Fruit fly (Drosophila melanogaster) whole organism, prepupa: ENCODE data around the gene Sodh2.

ENCODE experiments used
- Blimp-1 ChIP-seq: fragments of 200-800 bp; sonication (Bioruptor generic); optimal IDR thresholded peaks from 3 replicates; lab custom pipeline; 2017; ENCODE audit warnings: missing biosample characterization, missing genetic modification characterization, mild to moderate bottlenecking, moderate library complexity, missing genetic modification reagents
- CG10669 ChIP-seq: fragments of 200-800 bp; sonication (Bioruptor generic); optimal IDR thresholded peaks from 3 replicates; lab custom pipeline; 2018; ENCODE audit warnings: missing biosample characterization, mild to moderate bottlenecking, missing genetic modification characterization, moderate library complexity
- CG11294 ChIP-seq: fragments of 200-800 bp; sonication (Bioruptor generic); IDR thresholded peaks from 2 replicates; pipeline ENCODE4 v1.3.6; 2022; ENCODE audit warnings: missing biosample characterization, missing genetic modification characterization
- CG11762 ChIP-seq: fragments of 200-800 bp; sonication (Bioruptor generic); optimal IDR thresholded peaks from 3 replicates; lab custom pipeline; 2016; ENCODE audit warnings: missing biosample characterization, missing genetic modification characterization; ENCODE audit not compliant: insufficient read depth
- CG11902 ChIP-seq: fragments of 200-800 bp; sonication (Bioruptor generic); optimal IDR thresholded peaks from 3 replicates; lab custom pipeline; 2016; ENCODE audit warnings: missing biosample characterization, missing genetic modification characterization
- CG15336 ChIP-seq: fragments of 200-800 bp; sonication (Bioruptor generic); IDR thresholded peaks from 2 replicates; pipeline ENCODE4 v1.3.6; 2022; ENCODE audit warnings: missing biosample characterization, missing genetic modification characterization
- CG1621 ChIP-seq: fragments of 200-800 bp; sonication (Bioruptor generic); optimal IDR thresholded peaks from 3 replicates; lab custom pipeline; 2018; ENCODE audit warnings: missing biosample characterization, mild to moderate bottlenecking, missing genetic modification characterization
- CG16779 ChIP-seq: fragments of 200-800 bp; sonication (Bioruptor generic); optimal IDR thresholded peaks from 3 replicates; lab custom pipeline; 2017; ENCODE audit warnings: missing biosample characterization, mild to moderate bottlenecking, missing genetic modification characterization
- CG3032 ChIP-seq: fragments of 200-800 bp; optimal IDR thresholded peaks from 2 replicates; lab custom pipeline; 2019; ENCODE audit warnings: missing biosample characterization, mild to moderate bottlenecking, missing genetic modification characterization, moderate library complexity
- CG3919 ChIP-seq: fragments of 200-800 bp; sonication (Bioruptor generic); optimal IDR thresholded peaks from 3 replicates; lab custom pipeline; 2016; ENCODE audit warnings: missing biosample characterization, missing genetic modification characterization
- CG6163 ChIP-seq: fragments of 200-800 bp; sonication (Bioruptor generic); IDR thresholded peaks from 3 replicates; pipeline ENCODE4 v1.3.6; 2022; ENCODE audit warnings: missing biosample characterization, missing genetic modification characterization
- CG6276 ChIP-seq: fragments of 200-800 bp; sonication (Bioruptor generic); optimal IDR thresholded peaks from 2 replicates; lab custom pipeline; 2017; ENCODE audit warnings: missing biosample characterization, mild to moderate bottlenecking, missing genetic modification characterization
- CG6792 ChIP-seq: fragments of 200-800 bp; sonication (Bioruptor generic); optimal IDR thresholded peaks from 3 replicates; lab custom pipeline; 2016; ENCODE audit warnings: missing biosample characterization, missing genetic modification characterization
- CG6808 ChIP-seq: fragments of 200-800 bp; sonication (Bioruptor generic); optimal IDR thresholded peaks from 3 replicates; lab custom pipeline; 2017; ENCODE audit warnings: missing biosample characterization, missing genetic modification characterization, mild to moderate bottlenecking, moderate library complexity, missing genetic modification reagents
- CG6854 ChIP-seq: fragments of 200-800 bp; sonication (Bioruptor generic); optimal IDR thresholded peaks from 2 replicates; lab custom pipeline; 2017; ENCODE audit warnings: missing biosample characterization, mild to moderate bottlenecking, missing genetic modification characterization
- CG7368 ChIP-seq: fragments of 200-800 bp; sonication (Bioruptor generic); optimal IDR thresholded peaks from 3 replicates; lab custom pipeline; 2016; ENCODE audit warnings: missing biosample characterization, missing genetic modification characterization
- CG8119 ChIP-seq: fragments of 200-800 bp; sonication (Bioruptor generic); IDR thresholded peaks from 3 replicates; pipeline ENCODE4 v1.3.6; 2022; ENCODE audit warnings: missing biosample characterization, missing genetic modification characterization
- CG8632 ChIP-seq: fragments of 200-800 bp; sonication (Bioruptor generic); optimal IDR thresholded peaks from 3 replicates; lab custom pipeline; 2016; ENCODE audit warnings: missing biosample characterization, missing genetic modification characterization
- CG9139 ChIP-seq: fragments of 200-800 bp; sonication (Bioruptor generic); optimal IDR thresholded peaks from 3 replicates; lab custom pipeline; 2017; ENCODE audit warnings: missing biosample characterization, mild to moderate bottlenecking, missing genetic modification characterization
- Eip75B ChIP-seq: fragments of 200-800 bp; sonication (Bioruptor generic); optimal IDR thresholded peaks from 3 replicates; lab custom pipeline; 2016; ENCODE audit warnings: missing biosample characterization, missing genetic modification characterization
- Eip78C ChIP-seq: fragments of 200-800 bp; sonication (Bioruptor generic); peaks from one replicate; lab custom pipeline; 2016; ENCODE audit warnings: missing biosample characterization, missing genetic modification characterization
- Eip93F ChIP-seq: fragments of 200-800 bp; sonication (Bioruptor generic); optimal IDR thresholded peaks from 2 replicates; lab custom pipeline; 2016; ENCODE audit warnings: missing biosample characterization, mild to moderate bottlenecking, missing genetic modification characterization
- Ets21C ChIP-seq: fragments of 200-800 bp; sonication (Bioruptor generic); optimal IDR thresholded peaks from 3 replicates; lab custom pipeline; 2016; ENCODE audit warnings: missing biosample characterization, missing genetic modification characterization
- Ets96B ChIP-seq: fragments of 200-800 bp; optimal IDR thresholded peaks from 2 replicates; lab custom pipeline; 2019; ENCODE audit warnings: missing biosample characterization, mild to moderate bottlenecking, missing genetic modification characterization, moderate library complexity
- Gug ChIP-seq: fragments of 200-800 bp; sonication (Bioruptor generic); IDR thresholded peaks from 2 replicates; pipeline ENCODE4 v1.3.6; 2022; ENCODE audit warnings: missing biosample characterization, missing genetic modification characterization
- Hr38 ChIP-seq: sonication (Bioruptor generic); optimal IDR thresholded peaks from 2 replicates; lab custom pipeline; 2016; ENCODE audit warnings: missing biosample characterization, missing genetic modification characterization
- Hr39 ChIP-seq: fragments of 200-800 bp; sonication (Bioruptor generic); optimal IDR thresholded peaks from 2 replicates; lab custom pipeline; 2016; ENCODE audit warnings: missing biosample characterization, missing genetic modification characterization
- Hr4 ChIP-seq: fragments of 200-800 bp; sonication (Bioruptor generic); optimal IDR thresholded peaks from 3 replicates; lab custom pipeline; 2016; ENCODE audit warnings: missing biosample characterization, missing genetic modification characterization
- Lpt ChIP-seq: fragments of 200-800 bp; sonication (Bioruptor generic); optimal IDR thresholded peaks from 3 replicates; lab custom pipeline; 2016; ENCODE audit warnings: missing biosample characterization, missing genetic modification characterization
- Met ChIP-seq: fragments of 200-800 bp; sonication (Bioruptor generic); optimal IDR thresholded peaks from 3 replicates; lab custom pipeline; 2016; ENCODE audit warnings: missing biosample characterization, missing genetic modification characterization
- Smox ChIP-seq: fragments of 200-800 bp; sonication (Bioruptor generic); optimal IDR thresholded peaks from 3 replicates; lab custom pipeline; 2016; ENCODE audit warnings: missing biosample characterization, missing genetic modification characterization
- Sox14 ChIP-seq: fragments of 200-800 bp; sonication (Bioruptor generic); optimal IDR thresholded peaks from 3 replicates; lab custom pipeline; 2016; ENCODE audit warnings: missing biosample characterization, missing genetic modification characterization
- Sox15 ChIP-seq: fragments of 200-800 bp; sonication (Bioruptor generic); optimal IDR thresholded peaks from 3 replicates; lab custom pipeline; 2016; ENCODE audit warnings: missing biosample characterization, missing genetic modification characterization
- achi ChIP-seq: fragments of 200-800 bp; sonication (Bioruptor generic); optimal IDR thresholded peaks from 3 replicates; lab custom pipeline; 2016; ENCODE audit warnings: missing biosample characterization, missing genetic modification characterization
- acj6 ChIP-seq: fragments of 200-800 bp; sonication (Bioruptor generic); optimal IDR thresholded peaks from 3 replicates; lab custom pipeline; 2016; ENCODE audit warnings: missing biosample characterization, missing genetic modification characterization
- cyc ChIP-seq: fragments of 200-800 bp; sonication (Bioruptor generic); optimal IDR thresholded peaks from 3 replicates; lab custom pipeline; 2016; ENCODE audit warnings: missing biosample characterization, missing genetic modification characterization
- dsx ChIP-seq: fragments of 200-800 bp; optimal IDR thresholded peaks from 3 replicates; lab custom pipeline; 2019; ENCODE audit warnings: missing biosample characterization, mild to moderate bottlenecking, missing genetic modification characterization, moderate library complexity; ENCODE audit not compliant: poor library complexity, severe bottlenecking
- eg ChIP-seq: fragments of 200-800 bp; sonication (Bioruptor generic); IDR thresholded peaks from 3 replicates; pipeline ENCODE4 v1.3.6; 2022; ENCODE audit warnings: missing biosample characterization, missing genetic modification characterization
- esn ChIP-seq: fragments of 200-800 bp; sonication (Bioruptor generic); optimal IDR thresholded peaks from 2 replicates; lab custom pipeline; 2016; ENCODE audit warnings: missing biosample characterization, mild to moderate bottlenecking, missing genetic modification characterization, moderate library complexity
- fd59A ChIP-seq: fragments of 200-800 bp; sonication (Bioruptor generic); optimal IDR thresholded peaks from 2 replicates; lab custom pipeline; 2017; ENCODE audit warnings: missing biosample characterization, mild to moderate bottlenecking, missing genetic modification characterization, missing genetic modification reagents
- fd85E ChIP-seq: fragments of 200-800 bp; sonication (Bioruptor generic); optimal IDR thresholded peaks from 3 replicates; lab custom pipeline; 2016; ENCODE audit warnings: missing biosample characterization, missing genetic modification characterization
- fkh ChIP-seq: fragments of 200-800 bp; sonication (Bioruptor generic); optimal IDR thresholded peaks from 3 replicates; lab custom pipeline; 2017; ENCODE audit warnings: missing biosample characterization, mild to moderate bottlenecking, missing genetic modification characterization, moderate library complexity
- lz ChIP-seq: fragments of 200-800 bp; sonication (Bioruptor generic); optimal IDR thresholded peaks from 3 replicates; lab custom pipeline; 2016; ENCODE audit warnings: missing biosample characterization, missing genetic modification characterization
- net ChIP-seq: fragments of 200-800 bp; sonication (Bioruptor generic); optimal IDR thresholded peaks from 3 replicates; lab custom pipeline; 2016; ENCODE audit warnings: missing biosample characterization, missing genetic modification characterization
- salr ChIP-seq, 2 experiments: fragments of 200-800 bp; sonication (Bioruptor generic); optimal IDR thresholded peaks; 3 replicates each; lab custom pipeline; 2016 to 2018; ENCODE audit warnings: missing biosample characterization in 2 of 2, missing genetic modification characterization in 2 of 2, mild to moderate bottlenecking in 1 of 2
- ss ChIP-seq, 2 experiments: fragments of 200-800 bp; sonication (Bioruptor generic); optimal IDR thresholded peaks; 2 replicates in 1 of 2; 3 replicates in 1 of 2; lab custom pipeline; 2017 to 2018; ENCODE audit warnings: mild to moderate bottlenecking in 2 of 2, missing biosample characterization in 2 of 2, missing genetic modification characterization in 2 of 2, moderate library complexity in 1 of 2
- svp ChIP-seq: fragments of 200-800 bp; sonication (Bioruptor generic); peaks from one replicate; lab custom pipeline; 2016; ENCODE audit warnings: missing biosample characterization, missing genetic modification characterization
- vri ChIP-seq: fragments of 200-800 bp; sonication (Bioruptor generic); optimal IDR thresholded peaks from 3 replicates; lab custom pipeline; 2016; ENCODE audit warnings: missing biosample characterization, mild to moderate bottlenecking, missing genetic modification characterization

Sodh2 gene

dm6 chr3R:10829746-10830145, 46.4 kb upstream of the Sodh2 start (continued):
- TF ChIP-seq CG10669 (GFP tag; lab: Kevin White, UChicago) (peak; percentile 69), Gug (GFP tag; lab: Robert Waterston, UW) (no peak), Eip93F (GFP tag; lab: Kevin White, UChicago) (no peak), ss (GFP tag; optimal IDR thresholded peaks at IDR 0.05; lab: Kevin White, UChicago) (peak; percentile 55 to 61), dsx (GFP tag; lab: Kevin White, UChicago) (peak; percentile 45)

- peak; percentile 60 for TF ChIP-seq acj6
- TF ChIP-seq salr (GFP tag; optimal IDR thresholded peaks at IDR 0.05; lab: Kevin White, UChicago) = peak; percentile 37 to 86
- peak; percentile 88 for TF ChIP-seq Gug (GFP tag; lab: Robert Waterston, UW)
- TF ChIP-seq fd85E (GFP tag; lab: Kevin White, UChicago) = peak; percentile 4
- TF ChIP-seq Smox (GFP tag; lab: Kevin White, UChicago) = no peak
- peak; percentile 87 for TF ChIP-seq CG11762
- no peak for TF ChIP-seq Blimp-1 (GFP tag; lab: Kevin White, UChicago)
- peak; percentile 43 for TF ChIP-seq cyc (GFP tag; lab: Kevin White, UChicago)
- TF ChIP-seq CG6854 (GFP tag; lab: Kevin White, UChicago) = no peak
- TF ChIP-seq CG6808 (GFP tag; lab: Kevin White, UChicago) = peak; percentile 93
- TF ChIP-seq dsx (GFP tag; lab: Kevin White, UChicago) = peak; percentile 90
- TF ChIP-seq CG6276 (GFP tag; lab: Kevin White, UChicago) = peak; percentile 91
- peak; percentile 89 for TF ChIP-seq CG10669 (GFP tag; lab: Kevin White, UChicago)
- TF ChIP-seq fkh (GFP tag; lab: Kevin White, UChicago) = no peak
- peak; percentile 73 for TF ChIP-seq achi (GFP tag; lab: Kevin White, UChicago)
- peak; percentile 87 for TF ChIP-seq CG11294 (GFP tag; lab: Robert Waterston, UW)
- peak; percentile 18 for TF ChIP-seq CG1621 (tag; lab: Kevin White, UChicago)
- TF ChIP-seq CG9139 = peak; percentile 83
- peak; percentile 89 for TF ChIP-seq CG15336 (GFP tag; lab: Robert Waterston, UW)
- TF ChIP-seq Hr38 = no peak
- TF ChIP-seq Ets21C (GFP tag; lab: Kevin White, UChicago) = no peak
- TF ChIP-seq vri (GFP tag; lab: Kevin White, UChicago) = no peak
- TF ChIP-seq net (GFP tag; lab: Kevin White, UChicago) = peak; percentile 55
- TF ChIP-seq Eip75B = peak; percentile 88
- TF ChIP-seq svp (GFP tag; lab: Kevin White, UChicago) = peak; percentile 65
- TF ChIP-seq Met (GFP tag; lab: Kevin White, UChicago) = peak; percentile 9
- peak; percentile 97 for TF ChIP-seq CG6163 (GFP tag; lab: Robert Waterston, UW)
- peak; percentile 92 for TF ChIP-seq CG3032 (tag; lab: Kevin White, UChicago)
- TF ChIP-seq CG6792 (GFP tag; lab: Kevin White, UChicago) = peak; percentile 43
- TF ChIP-seq Sox15 (GFP tag; lab: Kevin White, UChicago) = no peak
- TF ChIP-seq CG8119 = peak; percentile 88
- peak; percentile 20 for TF ChIP-seq lz (GFP tag; lab: Kevin White, UChicago)
- TF ChIP-seq Ets96B = peak; percentile 93
- TF ChIP-seq eg (GFP tag; lab: Robert Waterston, UW) = peak; percentile 95
- peak; percentile 93 for TF ChIP-seq CG3919 (GFP tag; lab: Kevin White, UChicago)
- peak; percentile 83 for TF ChIP-seq Hr4 (GFP tag; lab: Kevin White, UChicago)
- peak; percentile 73 for TF ChIP-seq fd59A (GFP tag; lab: Kevin White, UChicago)
- peak; percentile 94 for TF ChIP-seq Eip78C (GFP tag; lab: Kevin White, UChicago)
- TF ChIP-seq CG7368 = peak; percentile 73
- TF ChIP-seq CG8632 (GFP tag; lab: Kevin White, UChicago) = peak; percentile 19
- peak; percentile 62 for TF ChIP-seq Sox14 (GFP tag; lab: Kevin White, UChicago)
- peak; percentile 92 for TF ChIP-seq Lpt (GFP tag; lab: Kevin White, UChicago)
- peak; percentile 79 for TF ChIP-seq CG16779 (tag; lab: Kevin White, UChicago)
- peak; percentile 83 to 91 for TF ChIP-seq ss (GFP tag; optimal IDR thresholded peaks at IDR 0.05; lab: Kevin White, UChicago)
- peak; percentile 49 for TF ChIP-seq CG11902 (GFP tag; lab: Kevin White, UChicago)
- no peak for TF ChIP-seq Hr39 (GFP tag; lab: Kevin White, UChicago)
- TF ChIP-seq esn (GFP tag; lab: Kevin White, UChicago) = no peak
Observed at dm6 chr3R:10832526-10833165, 43.5 kb upstream of the Sodh2 start.
